Fruit fly (Drosophila melanogaster) whole organism, embryonic: ENCODE results near the gene c12.2.

ENCODE experiments used
- Aef1 ChIP-seq: fragments of 200-800 bp; sonication (Bioruptor generic); IDR thresholded peaks from 3 replicates; pipeline ENCODE4 v1.3.6; 2022; ENCODE audit warnings: missing biosample characterization, missing genetic modification characterization
- Awh ChIP-seq: fragments of 200-800 bp; sonication (Bioruptor generic); IDR thresholded peaks from 2 replicates; pipeline ENCODE4, ENCODE4 v1.3.6; 2022; ENCODE audit warnings: missing biosample characterization, missing genetic modification characterization
- CG11398 ChIP-seq: fragments of 200-800 bp; sonication (Bioruptor generic); optimal IDR thresholded peaks from 2 replicates; lab custom pipeline; 2016; ENCODE audit warnings: missing biosample characterization, missing genetic modification characterization
- CG12236 ChIP-seq: fragments of 200-800 bp; sonication (Bioruptor generic); optimal IDR thresholded peaks from 2 replicates; lab custom pipeline; 2016; ENCODE audit warnings: missing biosample characterization, missing genetic modification characterization
- CG13296 ChIP-seq: fragments of 200-800 bp; sonication (Bioruptor generic); optimal IDR thresholded peaks from 3 replicates; lab custom pipeline; 2018; ENCODE audit warnings: missing biosample characterization, mild to moderate bottlenecking, missing genetic modification characterization
- CG14014 ChIP-seq: fragments of 200-800 bp; sonication (Bioruptor generic); IDR thresholded peaks from 2 replicates; pipeline ENCODE4 v1.3.6; 2022; ENCODE audit warnings: missing biosample characterization, missing genetic modification characterization
- CG14860 ChIP-seq: fragments of 200-800 bp; sonication (Bioruptor generic); IDR thresholded peaks from 3 replicates; pipeline ENCODE4 v1.3.6; 2022; ENCODE audit warnings: missing biosample characterization, missing genetic modification characterization; ENCODE audit not compliant: partially characterized antibody
- CG1529 ChIP-seq: fragments of 200-800 bp; sonication (Bioruptor generic); optimal IDR thresholded peaks from 3 replicates; lab custom pipeline; 2018; ENCODE audit warnings: missing biosample characterization, missing genetic modification characterization
- CG16779 ChIP-seq: fragments of 200-800 bp; sonication (Bioruptor generic); IDR thresholded peaks from 2 replicates; pipeline ENCODE4 v1.3.6; 2022; ENCODE audit warnings: missing biosample characterization, missing genetic modification characterization
- CG16815 ChIP-seq: fragments of 200-800 bp; sonication (Bioruptor generic); optimal IDR thresholded peaks from 3 replicates; lab custom pipeline; 2017; ENCODE audit warnings: missing biosample characterization, mild to moderate bottlenecking, missing genetic modification characterization
- CG17361 ChIP-seq: fragments of 200-800 bp; sonication (Bioruptor generic); IDR thresholded peaks from 3 replicates; pipeline ENCODE4 v1.3.6; 2022; ENCODE audit warnings: missing biosample characterization, missing genetic modification characterization
- CG18262 ChIP-seq: fragments of 200-800 bp; optimal IDR thresholded peaks from 3 replicates; lab custom pipeline; 2019; ENCODE audit warnings: missing biosample characterization, mild to moderate bottlenecking, missing genetic modification characterization, moderate library complexity
- CG18599 ChIP-seq: fragments of 200-800 bp; sonication (Bioruptor generic); optimal IDR thresholded peaks from 3 replicates; lab custom pipeline; 2017; ENCODE audit warnings: missing biosample characterization, missing genetic modification characterization, mild to moderate bottlenecking, moderate library complexity, missing genetic modification reagents
- CG18619 ChIP-seq: fragments of 200-800 bp; sonication (Bioruptor generic); optimal IDR thresholded peaks from 3 replicates; lab custom pipeline; 2017; ENCODE audit warnings: missing biosample characterization, mild to moderate bottlenecking, missing genetic modification characterization
- CG18764 ChIP-seq: fragments of 200-800 bp; sonication (Bioruptor generic); optimal IDR thresholded peaks from 3 replicates; lab custom pipeline; 2016; ENCODE audit warnings: missing biosample characterization, missing genetic modification characterization
- CG32532 ChIP-seq: fragments of 200-800 bp; sonication (Bioruptor generic); IDR thresholded peaks from 2 replicates; pipeline ENCODE4 v1.3.6; 2022; ENCODE audit warnings: missing biosample characterization, missing genetic modification characterization
- CG32767 ChIP-seq: fragments of 200-800 bp; sonication (Bioruptor generic); IDR thresholded peaks from 2 replicates; pipeline ENCODE4 v1.3.6; 2022; ENCODE audit warnings: missing biosample characterization, missing genetic modification characterization
- CG3847 ChIP-seq: fragments of 200-800 bp; sonication (Bioruptor generic); IDR thresholded peaks from 2 replicates; pipeline ENCODE4 v1.3.6; 2022; ENCODE audit warnings: missing biosample characterization, missing genetic modification characterization
- CG43689 ChIP-seq: fragments of 200-800 bp; sonication (Bioruptor generic); IDR thresholded peaks from 2 replicates; pipeline ENCODE4 v1.3.6; 2022; ENCODE audit warnings: missing biosample characterization, missing genetic modification characterization
- CG6689 ChIP-seq: fragments of 200-800 bp; sonication (Bioruptor generic); IDR thresholded peaks from 2 replicates; pipeline ENCODE4 v1.3.6; 2022; ENCODE audit warnings: missing biosample characterization, missing genetic modification characterization
- CG8478 ChIP-seq: fragments of >200 bp; optimal IDR thresholded peaks from 2 replicates; lab custom pipeline; 2018
- CG8765 ChIP-seq: fragments of 200-800 bp; sonication (Bioruptor generic); IDR thresholded peaks from 2 replicates; pipeline ENCODE4 v1.3.6; 2022; ENCODE audit warnings: missing biosample characterization, missing genetic modification characterization
- CG8944 ChIP-seq: fragments of 200-800 bp; sonication (Bioruptor generic); optimal IDR thresholded peaks from 3 replicates; lab custom pipeline; 2016; ENCODE audit warnings: missing biosample characterization, missing genetic modification characterization
- CG9215 ChIP-seq: fragments of 200-800 bp; sonication (Bioruptor generic); IDR thresholded peaks from 2 replicates; pipeline ENCODE4 v1.3.6; 2022; ENCODE audit warnings: missing biosample characterization, missing genetic modification characterization
- CG9876 ChIP-seq: fragments of 200-800 bp; sonication (Bioruptor generic); optimal IDR thresholded peaks from 2 replicates; lab custom pipeline; 2016; ENCODE audit warnings: missing biosample characterization, missing genetic modification characterization
- Dbx ChIP-seq: fragments of 200-800 bp; sonication (Bioruptor generic); IDR thresholded peaks from 3 replicates; pipeline ENCODE4 v1.3.6; 2022; ENCODE audit warnings: missing biosample characterization, missing genetic modification characterization
- Dfd ChIP-seq, 2 experiments: fragments of >200 bp; optimal IDR thresholded peaks; 2 replicates each; lab custom pipeline; 2017; ENCODE audit warnings: missing biosample characterization in 2 of 2, missing genetic modification characterization in 2 of 2
- Dll ChIP-seq: fragments of 200-800 bp; sonication (Bioruptor generic); IDR thresholded peaks from 4 replicates; pipeline ENCODE4 v1.3.6; 2022; ENCODE audit warnings: missing biosample characterization, missing genetic modification characterization; ENCODE audit not compliant: partially characterized antibody
- Eip74EF ChIP-seq, 2 experiments: fragments of 200-800 bp in 1 of 2; fragments of >200 bp in 1 of 2; sonication (Bioruptor generic) in 1 of 2; optimal IDR thresholded peaks; 2 replicates each; lab custom pipeline; 2017 to 2019; ENCODE audit warnings: missing biosample characterization in 2 of 2, missing genetic modification characterization in 2 of 2, mild to moderate bottlenecking in 1 of 2, moderate library complexity in 1 of 2
- GATAe ChIP-seq: fragments of 200-800 bp; sonication (Bioruptor generic); conservative IDR thresholded peaks from 2 replicates; pipeline ENCODE4 v1.3.6; 2022; ENCODE audit warnings: missing biosample characterization, missing genetic modification characterization
- HmgD ChIP-seq: fragments of 200-800 bp; sonication (Bioruptor generic); optimal IDR thresholded peaks from 3 replicates; lab custom pipeline; 2016; ENCODE audit warnings: missing biosample characterization, missing genetic modification characterization
- Hmx ChIP-seq: fragments of 200-800 bp; sonication (Bioruptor generic); optimal IDR thresholded peaks from 2 replicates; lab custom pipeline; 2016; ENCODE audit warnings: missing biosample characterization, missing genetic modification characterization
- Hr39 ChIP-seq: fragments of >200 bp; optimal IDR thresholded peaks from 2 replicates; lab custom pipeline; 2017
- MTF-1 ChIP-seq: fragments of 200-800 bp; sonication (Bioruptor generic); optimal IDR thresholded peaks from 2 replicates; lab custom pipeline; 2018; ENCODE audit warnings: missing biosample characterization, mild to moderate bottlenecking, missing genetic modification characterization, borderline replicate concordance
- NK7.1 ChIP-seq: fragments of 200-800 bp; sonication (Bioruptor generic); optimal IDR thresholded peaks from 3 replicates; lab custom pipeline; 2016; ENCODE audit warnings: missing biosample characterization, missing genetic modification characterization
- Tbp ChIP-seq: fragments of >200 bp; optimal IDR thresholded peaks from 2 replicates; lab custom pipeline; 2018; ENCODE audit warnings: missing biosample characterization, missing genetic modification characterization
- ap ChIP-seq: fragments of 200-800 bp; sonication (Bioruptor generic); IDR thresholded peaks from 2 replicates; pipeline ENCODE4 v1.3.6; 2022; ENCODE audit warnings: missing biosample characterization, missing genetic modification characterization
- ash1 ChIP-seq: fragments of 200-800 bp; sonication (Bioruptor generic); optimal IDR thresholded peaks from 2 replicates; lab custom pipeline; 2018; ENCODE audit warnings: missing biosample characterization, mild to moderate bottlenecking, missing genetic modification characterization
- ato ChIP-seq: fragments of 200-800 bp; sonication (Bioruptor generic); IDR thresholded peaks from 2 replicates; pipeline ENCODE4 v1.3.6; 2022; ENCODE audit warnings: missing biosample characterization, missing genetic modification characterization; ENCODE audit not compliant: partially characterized antibody
- bbx ChIP-seq: fragments of 200-800 bp; sonication (Bioruptor generic); IDR thresholded peaks from 2 replicates; pipeline ENCODE4 v1.3.6; 2022; ENCODE audit warnings: missing biosample characterization, missing genetic modification characterization; ENCODE audit not compliant: partially characterized antibody
- cg ChIP-seq: fragments of 200-800 bp; sonication (Bioruptor generic); optimal IDR thresholded peaks from 3 replicates; lab custom pipeline; 2019; ENCODE audit warnings: missing biosample characterization, mild to moderate bottlenecking, missing genetic modification characterization, moderate library complexity
- eyg ChIP-seq: fragments of 200-800 bp; sonication (Bioruptor generic); optimal IDR thresholded peaks from 3 replicates; lab custom pipeline; 2016; ENCODE audit warnings: missing biosample characterization, missing genetic modification characterization
- gem ChIP-seq: fragments of 200-800 bp; sonication (Bioruptor generic); optimal IDR thresholded peaks from 2 replicates; lab custom pipeline; 2019; ENCODE audit warnings: missing biosample characterization, mild to moderate bottlenecking, missing genetic modification characterization, moderate library complexity
- ham ChIP-seq: fragments of 200-800 bp; sonication (Bioruptor generic); IDR thresholded peaks from 2 replicates; pipeline ENCODE4 v1.3.6; 2022; ENCODE audit warnings: missing biosample characterization, missing genetic modification characterization
- maf-S ChIP-seq: fragments of 200-800 bp; sonication (Bioruptor generic); optimal IDR thresholded peaks from 2 replicates; lab custom pipeline; 2016; ENCODE audit warnings: missing biosample characterization, missing genetic modification characterization
- peb ChIP-seq: fragments of 200-800 bp; sonication (Bioruptor generic); IDR thresholded peaks from 2 replicates; pipeline ENCODE4 v1.3.6; 2022; ENCODE audit warnings: missing biosample characterization, missing genetic modification characterization
- pita ChIP-seq: fragments of 200-800 bp; sonication (Bioruptor generic); optimal IDR thresholded peaks from 2 replicates; lab custom pipeline; 2017; ENCODE audit warnings: missing biosample characterization, mild to moderate bottlenecking, missing genetic modification characterization
- unpg ChIP-seq: fragments of 200-800 bp; sonication (Bioruptor generic); optimal IDR thresholded peaks from 3 replicates; lab custom pipeline; 2018; ENCODE audit warnings: missing biosample characterization, mild to moderate bottlenecking, missing genetic modification characterization, moderate library complexity
- wdn ChIP-seq: fragments of 200-800 bp; sonication (Bioruptor generic); IDR thresholded peaks from 2 replicates; pipeline ENCODE4 v1.3.6; 2022; ENCODE audit warnings: missing biosample characterization, missing genetic modification characterization

Gene c12.2

dm6 chrX:9352112-9353096 is 33.2 kb downstream of the c12.2 start (continued):
- TF ChIP-seq CG18262 (tag; lab: Kevin White, UChicago) (peak; percentile 78), CG9215 (GFP tag; lab: Robert Waterston, UW) (peak; percentile 72), Eip74EF (GFP tag; optimal IDR thresholded peaks at IDR 0.05; lab: Kevin White, UChicago) (peak in 1 of 2 experiments; percentile 82), Hmx (peak; percentile 42), CG18619 (GFP tag; lab: Kevin White, UChicago) (peak; percentile 77), CG17361 (GFP tag; lab: Robert Waterston, UW) (peak; percentile 75), cg (no peak), CG16779 (GFP tag; lab: Robert Waterston, UW) (no peak), Dbx (peak; percentile 89), Tbp (GFP tag; lab: Kevin White, UChicago) (no peak), CG32767 (GFP tag; lab: Robert Waterston, UW) (peak; percentile 66), CG32532 (GFP tag; lab: Robert Waterston, UW) (peak; percentile 89), HmgD (peak; percentile 10), CG11398 (GFP tag; lab: Kevin White, UChicago) (no peak), NK7.1 (GFP tag; lab: Kevin White, UChicago) (peak; percentile 59), Aef1 (GFP tag; lab: Robert Waterston, UW) (peak; percentile 74; the same call in 2 of the 3 replicates), GATAe (GFP tag; lab: Robert Waterston, UW) (peak; percentile 13; the same call in 1 of the 2 replicates), CG13296 (GFP tag; lab: Kevin White, UChicago) (peak; percentile 85), ato (no peak), CG8944 (GFP tag; lab: Kevin White, UChicago) (peak; percentile 30), CG1529 (peak; percentile 62), wdn (GFP tag; lab: Robert Waterston, UW) (peak; percentile 86), CG14014 (GFP tag; lab: Robert Waterston, UW) (peak; percentile 87), eyg (GFP tag; lab: Kevin White, UChicago) (no peak), Dfd (GFP tag; optimal IDR thresholded peaks at IDR 0.05; lab: Kevin White, UChicago) (no peak), ham (GFP tag; lab: Robert Waterston, UW) (0 out of 2 replicates have a peak, but pooled peaks have one; percentile 50), CG18764 (peak; percentile 55), peb (peak; percentile 35; the same call in 1 of the 2 replicates), ap (GFP tag; lab: Robert Waterston, UW) (peak; percentile 72), Hr39 (no peak), gem (peak; percentile 96), maf-S (peak; percentile 30), CG8765 (GFP tag; lab: Robert Waterston, UW) (peak; percentile 59; the same call in 1 of the 2 replicates), ash1 (no peak), CG18599 (GFP tag; lab: Kevin White, UChicago) (peak; percentile 92), MTF-1 (GFP tag; lab: Kevin White, UChicago) (peak; percentile 32), pita (no peak), Awh (GFP tag; lab: Robert Waterston, UW) (peak; percentile 68), CG12236 (no peak), CG3847 (GFP tag; lab: Robert Waterston, UW) (peak; percentile 64), bbx (GFP tag; lab: Robert Waterston, UW) (no peak), CG8478 (no peak), CG6689 (GFP tag; lab: Robert Waterston, UW) (peak; percentile 81), CG9876 (GFP tag; lab: Kevin White, UChicago) (peak; percentile 5), CG43689 (GFP tag; lab: Robert Waterston, UW) (0 out of 2 replicates have a peak, but pooled peaks have one; percentile 39), Dll (no peak), CG16815 (GFP tag; lab: Kevin White, UChicago) (peak; percentile 57), CG14860 (no peak), unpg (GFP tag; lab: Kevin White, UChicago) (peak; percentile 88)
